Worm (Caenorhabditis elegans) whole organism, L1 larva: ENCODE measurements around the gene aco-2.
A peak's percentile ranks its signal among the peaks of the same experiment; 100 is the strongest.

Experiments used
- C34B4.2 ChIP-seq: sonication (generic microtip); optimal IDR thresholded peaks from 2 replicates; lab custom pipeline; 2017; ENCODE audit warnings: mild to moderate bottlenecking, missing genetic modification characterization, missing compliant biosample characterization
- blmp-1 ChIP-seq: fragments of 150-350 bp; optimal IDR thresholded peaks from 2 replicates; lab custom pipeline; 2014; ENCODE audit warnings: missing biosample characterization, missing genetic modification characterization
- dsc-1 ChIP-seq: sonication (generic microtip); optimal IDR thresholded peaks from 2 replicates; lab custom pipeline; 2016; ENCODE audit warnings: mild to moderate bottlenecking, missing genetic modification characterization, missing compliant biosample characterization
- elt-3 ChIP-seq, 6 experiments: fragments of 150-350 bp in 1 of 6; sonication (generic microtip); optimal IDR thresholded peaks; 2 replicates each; lab custom pipeline; 2017 to 2018; ENCODE audit warnings: missing biosample characterization in 6 of 6, missing genetic modification characterization in 6 of 6, inconsistent platforms in 1 of 6
- fos-1 ChIP-seq: fragments of 150-350 bp; optimal IDR thresholded peaks from 2 replicates; lab custom pipeline; 2014; ENCODE audit warnings: missing biosample characterization, missing genetic modification characterization
- jun-1 ChIP-seq: fragments of 150-350 bp; optimal IDR thresholded peaks from 2 replicates; lab custom pipeline; 2014; ENCODE audit warnings: missing biosample characterization, missing genetic modification reagents, missing genetic modification characterization
- lin-13 ChIP-seq: fragments of 150-350 bp; optimal IDR thresholded peaks from 2 replicates; lab custom pipeline; 2014; ENCODE audit warnings: missing biosample characterization, missing genetic modification reagents, missing genetic modification characterization
- lin-39 ChIP-seq: fragments of 150-350 bp; optimal IDR thresholded peaks from 2 replicates; lab custom pipeline; 2014; ENCODE audit warnings: missing biosample characterization, missing genetic modification reagents, missing genetic modification characterization
- mep-1 ChIP-seq: fragments of 150-350 bp; optimal IDR thresholded peaks from 2 replicates; lab custom pipeline; 2014; ENCODE audit warnings: missing biosample characterization, missing genetic modification characterization
- nhr-237 ChIP-seq: fragments of 150-350 bp; optimal IDR thresholded peaks from 2 replicates; lab custom pipeline; 2014; ENCODE audit warnings: missing biosample characterization, missing genetic modification characterization
- skn-1 ChIP-seq: fragments of 150-350 bp; optimal IDR thresholded peaks from 2 replicates; lab custom pipeline; 2014; ENCODE audit warnings: missing biosample characterization, missing genetic modification characterization
- snpc-4 ChIP-seq: fragments of 150-350 bp; optimal IDR thresholded peaks from 2 replicates; lab custom pipeline; 2014; ENCODE audit warnings: missing biosample characterization, missing genetic modification characterization

DNA sequence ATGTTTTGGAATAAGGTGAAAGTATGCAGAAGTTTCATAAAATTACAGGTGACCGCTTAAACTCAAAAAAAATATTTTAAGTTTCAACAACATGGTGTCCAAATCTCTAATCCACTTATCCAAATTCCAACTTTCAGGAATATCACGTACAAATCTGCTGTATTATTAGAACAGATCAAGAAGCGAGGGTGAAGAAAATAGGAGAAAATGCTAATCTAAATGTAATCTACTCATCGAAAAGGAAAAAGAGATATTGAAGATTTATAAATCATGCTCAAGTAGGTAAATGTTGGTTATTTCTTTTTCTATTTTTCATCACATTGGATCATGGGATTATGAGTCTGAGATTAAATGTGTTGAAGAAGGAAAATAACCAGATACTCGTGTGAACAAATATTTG lies 28.0 kb downstream of the aco-2 start:
- TF ChIP-seq nhr-237 (tag; lab: Kevin White, UChicago) (no peak), lin-13 (GFP tag; lab: Kevin White, UChicago) (no peak), blmp-1 (tag; lab: Kevin White, UChicago) (no peak), lin-39 (tag; lab: Kevin White, UChicago) (no peak), jun-1 (tag; lab: Kevin White, UChicago) (no peak), fos-1 (tag; lab: Kevin White, UChicago) (no peak), elt-3 (tag; optimal IDR thresholded peaks at IDR 0.05; lab: Kevin White, UChicago) (no peak), mep-1 (tag; lab: Kevin White, UChicago) (no peak), skn-1 (tag; lab: Kevin White, UChicago) (no peak), snpc-4 (tag; lab: Kevin White, UChicago) (no peak), dsc-1 (tag; lab: Kevin White, UChicago) (peak; percentile 97), C34B4.2 (tag; lab: Kevin White, UChicago) (no peak)
